Fruit fly (Drosophila melanogaster): ENCODE measurements around the gene PDZ-GEF.

The PDZ-GEF gene

dm6 chr2L:6275981-6276380, 47.6 kb upstream of the PDZ-GEF start:
- TF ChIP-seq luna (GFP tag; optimal IDR thresholded peaks at IDR 0.05) = no peak
- no peak for TF ChIP-seq lov (optimal IDR thresholded peaks at IDR 0.05)
- 0 out of 3 replicates have a peak, but pooled peaks have one; percentile 18 for TF ChIP-seq lov (GFP tag; IDR thresholded peaks at IDR 0.05)
- TF ChIP-seq ems (GFP tag; optimal IDR thresholded peaks at IDR 0.05) = no peak
- peak; percentile 92 for TF ChIP-seq CG8359 (GFP tag; optimal IDR thresholded peaks at IDR 0.05; ENCODE audit: borderline replicate concordance)

dm6 chr2L:6276815-6277214, 46.8 kb upstream of the PDZ-GEF start:
- TF ChIP-seq CG3838 (GFP tag; optimal IDR thresholded peaks at IDR 0.05) (no peak), CG15479 (GFP tag; optimal IDR thresholded peaks at IDR 0.05) (no peak), Fer2 (tag; optimal IDR thresholded peaks at IDR 0.05) (no peak), slbo (GFP tag; IDR thresholded peaks at IDR 0.05) (no peak), Med (GFP tag) (peak; percentile 13), fd96Cb (tag; optimal IDR thresholded peaks at IDR 0.05) (no peak), Drgx (GFP tag; IDR thresholded peaks at IDR 0.05) (0 out of 2 replicates have a peak, but pooled peaks have one; percentile 9), tna (GFP tag; IDR thresholded peaks at IDR 0.05; ENCODE audit: partially characterized antibody) (no peak), CG17568 (GFP tag; optimal IDR thresholded peaks at IDR 0.05) (no peak), Awh (GFP tag; IDR thresholded peaks at IDR 0.05) (no peak), dpn (GFP tag; optimal IDR thresholded peaks at IDR 0.05) (no peak), CG7745 (tag; optimal IDR thresholded peaks at IDR 0.05) (no peak)

dm6 chr2L:6280328-6280727, 43.2 kb upstream of the PDZ-GEF start:
- TF ChIP-seq Rx (GFP tag; IDR thresholded peaks at IDR 0.05) (peak; percentile 42; the same call in 1 of the 2 replicates), Hr3 (GFP tag; optimal IDR thresholded peaks at IDR 0.05) (peak; percentile 60), CG14014 (GFP tag; IDR thresholded peaks at IDR 0.05) (peak; percentile 56), sens (GFP tag) (peak; percentile 95), zfh1 (GFP tag; IDR thresholded peaks at IDR 0.05) (peak; percentile 74), Ets97D (GFP tag; optimal IDR thresholded peaks at IDR 0.05) (no peak), peb (GFP tag; IDR thresholded peaks at IDR 0.05) (peak; percentile 42; the same call in 1 of the 2 replicates), ranshi (GFP tag; IDR thresholded peaks at IDR 0.05) (peak; percentile 58; the same call in 1 of the 2 replicates), CG13624 (GFP tag; optimal IDR thresholded peaks at IDR 0.05) (no peak), Hr39 (optimal IDR thresholded peaks at IDR 0.05) (no peak), CG7987 (GFP tag; optimal IDR thresholded peaks at IDR 0.05) (no peak), Antp (GFP tag; optimal IDR thresholded peaks at IDR 0.05) (peak; percentile 11), CG14667 (GFP tag; IDR thresholded peaks at IDR 0.05) (peak; percentile 34; the same call in 1 of the 2 replicates), stwl (tag; optimal IDR thresholded peaks at IDR 0.05) (peak; percentile 10), stc (GFP tag; IDR thresholded peaks at IDR 0.05) (peak; percentile 73; the same call in 1 of the 2 replicates), Fer1 (GFP tag; optimal IDR thresholded peaks at IDR 0.05) (peak; percentile 58), seq (GFP tag; IDR thresholded peaks at IDR 0.05) (peak; percentile 75), ftz-f1 (GFP tag; optimal IDR thresholded peaks at IDR 0.05) (no peak), CG2712 (tag; optimal IDR thresholded peaks at IDR 0.05) (peak; percentile 79), NC2β (GFP tag; optimal IDR thresholded peaks at IDR 0.05) (no peak), nom (GFP tag; optimal IDR thresholded peaks at IDR 0.05) (no peak), CG32772 (GFP tag; IDR thresholded peaks at IDR 0.05) (peak; percentile 70), ken (GFP tag; IDR thresholded peaks at IDR 0.05) (peak; percentile 75), scrt (GFP tag; optimal IDR thresholded peaks at IDR 0.05) (peak; percentile 35), HLH4C (GFP tag; IDR thresholded peaks at IDR 0.05; ENCODE audit: partially characterized antibody) (no peak), NFAT (GFP tag; IDR thresholded peaks at IDR 0.05) (no peak), otp (GFP tag; IDR thresholded peaks at IDR 0.05) (peak; percentile 60; the same call in 2 of the 3 replicates), Hsf (GFP tag; optimal IDR thresholded peaks at IDR 0.05) (peak; percentile 63), CG8944 (GFP tag; optimal IDR thresholded peaks at IDR 0.05) (no peak), CG8765 (GFP tag; IDR thresholded peaks at IDR 0.05) (no peak), Hand (GFP tag; optimal IDR thresholded peaks at IDR 0.05) (peak; percentile 30), fd3F (GFP tag; optimal IDR thresholded peaks at IDR 0.05) (peak; percentile 5), B-H1 (GFP tag; IDR thresholded peaks at IDR 0.05) (peak; percentile 41; the same call in 2 of the 3 replicates)

All from whole organism, embryonic.